ENCODE assay signal across 4 worm cellular contexts in the genomic region with DNA sequence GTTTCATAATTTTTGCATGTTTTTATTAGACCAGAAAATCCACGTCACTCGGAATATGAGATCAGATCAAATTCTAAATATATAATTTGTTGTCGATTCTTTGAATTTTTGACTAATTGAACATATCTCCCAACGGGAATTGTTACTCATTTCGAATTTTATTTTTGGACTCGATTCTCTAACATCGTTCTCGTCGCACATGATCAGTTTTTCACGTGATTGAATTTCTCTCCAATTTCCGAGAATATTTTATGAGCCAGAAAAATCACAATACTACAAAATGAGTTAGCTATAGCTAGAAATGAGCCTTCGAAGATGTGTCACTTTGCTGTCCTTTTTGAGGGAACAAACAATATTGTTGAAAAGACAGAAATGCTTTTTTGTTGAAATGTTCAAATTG.
TF ChIP-seq lines count a peak whose summit lies in the region.

No protein-coding gene starts in this region.

TF ChIP-seq in whole organism, L1 larva, 84 proteins besides CTCF, POLR2A, EP300 and RAD21 (continues in another document):
- TF ChIP-seq skn-1 (tag; optimal IDR thresholded peaks at IDR 0.05; lab: Kevin White, UChicago) = no peak
- TF ChIP-seq ama-1 (optimal IDR thresholded peaks at IDR 0.05; lab: Kevin White, UChicago) = no peak
- peak; percentile 61 for TF ChIP-seq pax-3 (tag; optimal IDR thresholded peaks at IDR 0.05; lab: Kevin White, UChicago)
- TF ChIP-seq zag-1 (tag; optimal IDR thresholded peaks at IDR 0.05; lab: Kevin White, UChicago) = no peak
- TF ChIP-seq ztf-4 (tag; optimal IDR thresholded peaks at IDR 0.05; lab: Kevin White, UChicago) = peak; percentile 40
- TF ChIP-seq snu-23 (GFP tag; optimal IDR thresholded peaks at IDR 0.05; lab: Kevin White, UChicago) = no peak
- no peak for TF ChIP-seq tlp-1 (tag; optimal IDR thresholded peaks at IDR 0.05; lab: Kevin White, UChicago)
- no peak for TF ChIP-seq hlh-4 (tag; optimal IDR thresholded peaks at IDR 0.05; lab: Kevin White, UChicago)
- TF ChIP-seq unc-62 (GFP tag; optimal IDR thresholded peaks at IDR 0.05; lab: Kevin White, UChicago) = no peak
- TF ChIP-seq zip-4 (GFP tag; optimal IDR thresholded peaks at IDR 0.05; lab: Kevin White, UChicago) = no peak
- peak; percentile 21 for TF ChIP-seq xbp-1 (tag; optimal IDR thresholded peaks at IDR 0.05; lab: Kevin White, UChicago)
- no peak for TF ChIP-seq fkh-10 (GFP tag; optimal IDR thresholded peaks at IDR 0.05; lab: Kevin White, UChicago)
- TF ChIP-seq fkh-8 (tag; optimal IDR thresholded peaks at IDR 0.05; lab: Kevin White, UChicago) = peak; percentile 97
- TF ChIP-seq egl-13 (tag; optimal IDR thresholded peaks at IDR 0.05; lab: Kevin White, UChicago) = no peak
- no peak for TF ChIP-seq unc-98 (GFP tag; IDR thresholded peaks at IDR 0.05; lab: Robert Waterston, UW)
- no peak for TF ChIP-seq ets-5 (GFP tag; IDR thresholded peaks at IDR 0.05; lab: Robert Waterston, UW)
- TF ChIP-seq hlh-17 (GFP tag; optimal IDR thresholded peaks at IDR 0.05; lab: Kevin White, UChicago; ENCODE audit: borderline replicate concordance) = no peak
- no peak for TF ChIP-seq nhr-12 (tag; optimal IDR thresholded peaks at IDR 0.05; lab: Kevin White, UChicago)
- TF ChIP-seq ceh-82 (tag; optimal IDR thresholded peaks at IDR 0.05; lab: Kevin White, UChicago) = no peak
- TF ChIP-seq mef-2 (tag; optimal IDR thresholded peaks at IDR 0.05; lab: Kevin White, UChicago) = peak; percentile 37
- TF ChIP-seq nhr-19 (GFP tag; conservative IDR thresholded peaks at IDR 0.05; lab: Robert Waterston, UW) = 0 out of 2 replicates have a peak, but pooled peaks have one; percentile 12
- no peak for TF ChIP-seq F16B12.6 (tag; optimal IDR thresholded peaks at IDR 0.05; lab: Kevin White, UChicago)

TF ChIP-seq in whole organism, L2 larva, 48 proteins besides CTCF, POLR2A, EP300 and RAD21:
- TF ChIP-seq sma-3 (GFP tag; optimal IDR thresholded peaks at IDR 0.05; lab: Kevin White, UChicago) (no peak), lin-39 (tag; optimal IDR thresholded peaks at IDR 0.05; lab: Kevin White, UChicago) (no peak), fos-1 (tag; optimal IDR thresholded peaks at IDR 0.05; lab: Kevin White, UChicago) (no peak), elt-1 (tag; optimal IDR thresholded peaks at IDR 0.05; lab: Kevin White, UChicago) (no peak), ztf-1 (GFP tag; conservative IDR thresholded peaks at IDR 0.05; lab: Robert Waterston, UW) (no peak), nhr-25 (tag; optimal IDR thresholded peaks at IDR 0.05; lab: Kevin White, UChicago) (no peak), F13H6.1 (tag; optimal IDR thresholded peaks at IDR 0.05; lab: Kevin White, UChicago) (no peak), gmeb-1 (tag; optimal IDR thresholded peaks at IDR 0.05; lab: Kevin White, UChicago) (no peak), nhr-77 (tag; optimal IDR thresholded peaks at IDR 0.05; lab: Kevin White, UChicago) (no peak), lsy-2 (tag; optimal IDR thresholded peaks at IDR 0.05; lab: Kevin White, UChicago) (peak in 1 of 2 experiments; percentile 46), C34F6.9 (tag; optimal IDR thresholded peaks at IDR 0.05; lab: Kevin White, UChicago) (peak; percentile 44), nhr-21 (tag; optimal IDR thresholded peaks at IDR 0.05; lab: Kevin White, UChicago) (peak; percentile 61), nhr-11 (tag; optimal IDR thresholded peaks at IDR 0.05; lab: Kevin White, UChicago) (no peak)

TF ChIP-seq in whole organism, L3 larva, 47 proteins besides CTCF, POLR2A, EP300 and RAD21:
- no peak for TF ChIP-seq ZK546.5 (tag; optimal IDR thresholded peaks at IDR 0.05; lab: Kevin White, UChicago)
- peak; percentile 70 for TF ChIP-seq nhr-11 (tag; optimal IDR thresholded peaks at IDR 0.05; lab: Kevin White, UChicago)
- peak; percentile 13 for TF ChIP-seq fkh-10 (GFP tag; optimal IDR thresholded peaks at IDR 0.05; lab: Kevin White, UChicago)
TF ChIP-seq in whole organism, L3 larva: peak in this region for 2.

TF ChIP-seq in whole organism, L4 larva, 104 proteins besides CTCF, POLR2A, EP300 and RAD21:
- no peak for TF ChIP-seq lin-15B (tag; optimal IDR thresholded peaks at IDR 0.05; lab: Kevin White, UChicago)
- peak; percentile 63 for TF ChIP-seq nhr-11 (tag; optimal IDR thresholded peaks at IDR 0.05; lab: Kevin White, UChicago)
- peak; percentile 28 for TF ChIP-seq nhr-48 (tag; optimal IDR thresholded peaks at IDR 0.05; lab: Kevin White, UChicago)
- TF ChIP-seq Y5F2A.4 (GFP tag; optimal IDR thresholded peaks at IDR 0.05; lab: Kevin White, UChicago) = no peak
